Fruit fly (Drosophila melanogaster) whole organism, wandering third instar larva: ENCODE results near the gene Ser.

ENCODE experiments used
- Abd-B ChIP-seq: fragments of >200 bp; optimal IDR thresholded peaks from 2 replicates; lab custom pipeline; 2017; ENCODE audit warnings: missing biosample characterization, missing genetic modification characterization
- CG9705 ChIP-seq: fragments of 200-800 bp; sonication (Bioruptor generic); optimal IDR thresholded peaks from 2 replicates; lab custom pipeline; 2018; ENCODE audit warnings: missing biosample characterization, mild to moderate bottlenecking, missing genetic modification characterization
- CrebA ChIP-seq: fragments of 200-800 bp; sonication (Bioruptor generic); optimal IDR thresholded peaks from 2 replicates; lab custom pipeline; 2016; ENCODE audit warnings: missing biosample characterization, mild to moderate bottlenecking, missing genetic modification characterization, borderline replicate concordance
- Dif ChIP-seq: fragments of 200-275, 200-300 bp; sonication (Bioruptor generic); optimal IDR thresholded peaks from 2 replicates; lab custom pipeline; 2018; ENCODE audit warnings: missing biosample characterization, missing genetic modification characterization; ENCODE audit not compliant: partially characterized antibody
- GATAd ChIP-seq: sonication (Bioruptor generic); optimal IDR thresholded peaks from 2 replicates; lab custom pipeline; 2016; ENCODE audit warnings: missing biosample characterization, missing genetic modification characterization
- HLH106 ChIP-seq: fragments of 200-800 bp; optimal IDR thresholded peaks from 3 replicates; lab custom pipeline; 2019; ENCODE audit warnings: missing biosample characterization, mild to moderate bottlenecking, missing genetic modification characterization, moderate library complexity
- Hnf4 ChIP-seq: fragments of 200-800 bp; sonication (Bioruptor generic); optimal IDR thresholded peaks from 2 replicates; lab custom pipeline; 2016; ENCODE audit warnings: missing biosample characterization, mild to moderate bottlenecking, missing genetic modification characterization
- Hr78 ChIP-seq: fragments of >200 bp; optimal IDR thresholded peaks from 2 replicates; lab custom pipeline; 2017; ENCODE audit warnings: missing biosample characterization, missing genetic modification characterization
- Jra ChIP-seq: sonication (Bioruptor generic); optimal IDR thresholded peaks from 2 replicates; lab custom pipeline; 2016; ENCODE audit warnings: missing biosample characterization, missing genetic modification characterization
- Myc ChIP-seq: fragments of >200 bp; optimal IDR thresholded peaks from 2 replicates; lab custom pipeline; 2017
- N ChIP-seq: fragments of >200 bp; optimal IDR thresholded peaks from 2 replicates; lab custom pipeline; 2018; ENCODE audit warnings: missing biosample characterization, missing external identifiers, missing genetic modification characterization
- OdsH ChIP-seq: fragments of 200-800 bp; sonication (Bioruptor generic); optimal IDR thresholded peaks from 2 replicates; lab custom pipeline; 2016; ENCODE audit warnings: missing biosample characterization, mild to moderate bottlenecking, missing genetic modification characterization
- Rel ChIP-seq, 2 experiments: fragments of 200-800 bp; sonication (Bioruptor generic) in 1 of 2; optimal IDR thresholded peaks; 2 replicates in 1 of 2; 3 replicates in 1 of 2; lab custom pipeline; 2016 to 2019; ENCODE audit warnings: mild to moderate bottlenecking in 2 of 2, missing biosample characterization in 2 of 2, missing genetic modification characterization in 2 of 2, moderate library complexity in 1 of 2
- Sp1 ChIP-seq: fragments of 200-800 bp; sonication (Bioruptor generic); optimal IDR thresholded peaks from 3 replicates; lab custom pipeline; 2019; ENCODE audit warnings: missing biosample characterization, mild to moderate bottlenecking, missing genetic modification characterization, moderate library complexity
- br ChIP-seq: fragments of 200-800 bp; sonication (Bioruptor generic); optimal IDR thresholded peaks from 2 replicates; lab custom pipeline; 2016; ENCODE audit warnings: missing biosample characterization, missing genetic modification characterization
- brk ChIP-seq: fragments of 200-800 bp; sonication (Bioruptor generic); optimal IDR thresholded peaks from 2 replicates; lab custom pipeline; 2016; ENCODE audit warnings: missing biosample characterization, mild to moderate bottlenecking, missing genetic modification characterization
- dl ChIP-seq, 2 experiments: fragments of 175-275, 200-275 bp in 1 of 2; fragments of 200-275 bp in 1 of 2; sonication (Bioruptor generic); optimal IDR thresholded peaks; lab custom pipeline; 2018; ENCODE audit warnings: mild to moderate bottlenecking in 2 of 2, missing biosample characterization in 2 of 2, missing genetic modification characterization in 2 of 2, moderate library complexity in 2 of 2; ENCODE audit not compliant: partially characterized antibody in 2 of 2, insufficient read depth in 1 of 2
- dmrt93B ChIP-seq: fragments of 200-800 bp; sonication (Bioruptor generic); optimal IDR thresholded peaks from 2 replicates; lab custom pipeline; 2018; ENCODE audit warnings: missing biosample characterization, mild to moderate bottlenecking, missing genetic modification characterization
- dsf ChIP-seq: sonication (Bioruptor generic); optimal IDR thresholded peaks from 2 replicates; lab custom pipeline; 2016; ENCODE audit warnings: missing biosample characterization, missing genetic modification characterization, borderline replicate concordance
- ey ChIP-seq: fragments of 200-800 bp; sonication (Bioruptor generic); optimal IDR thresholded peaks from 2 replicates; lab custom pipeline; 2016; ENCODE audit warnings: missing biosample characterization, missing genetic modification characterization
- foxo ChIP-seq, 2 experiments: fragments of 200-800 bp; sonication (Bioruptor generic); optimal IDR thresholded peaks; 2 replicates in 1 of 2; 3 replicates in 1 of 2; lab custom pipeline; 2016 to 2017; ENCODE audit warnings: missing biosample characterization in 2 of 2, missing genetic modification characterization in 2 of 2
- fru ChIP-seq: fragments of 200-800 bp; sonication (Bioruptor generic); optimal IDR thresholded peaks from 3 replicates; lab custom pipeline; 2016; ENCODE audit warnings: missing biosample characterization, mild to moderate bottlenecking, missing genetic modification characterization
- h ChIP-seq: fragments of 200-800 bp; sonication (Bioruptor generic); optimal IDR thresholded peaks from 3 replicates; lab custom pipeline; 2016; ENCODE audit warnings: missing biosample characterization, mild to moderate bottlenecking, missing genetic modification characterization
- lola ChIP-seq: fragments of >200 bp; optimal IDR thresholded peaks from 2 replicates; lab custom pipeline; 2017; ENCODE audit warnings: missing biosample characterization, missing genetic modification characterization
- psq ChIP-seq: fragments of 200-800 bp; sonication (Bioruptor generic); optimal IDR thresholded peaks from 3 replicates; lab custom pipeline; 2017; ENCODE audit warnings: missing biosample characterization, mild to moderate bottlenecking, missing genetic modification characterization, moderate library complexity
- rgr ChIP-seq: fragments of 200-800 bp; sonication (Bioruptor generic); optimal IDR thresholded peaks from 3 replicates; lab custom pipeline; 2016; ENCODE audit warnings: missing biosample characterization, mild to moderate bottlenecking, missing genetic modification characterization
- sage ChIP-seq: fragments of 200-800 bp; sonication (Bioruptor generic); optimal IDR thresholded peaks from 2 replicates; lab custom pipeline; 2016; ENCODE audit warnings: missing biosample characterization, mild to moderate bottlenecking, missing genetic modification characterization
- tai ChIP-seq: sonication (Bioruptor generic); optimal IDR thresholded peaks from 2 replicates; lab custom pipeline; 2016; ENCODE audit warnings: missing biosample characterization, missing genetic modification characterization
- usp ChIP-seq: fragments of >200 bp; optimal IDR thresholded peaks from 2 replicates; lab custom pipeline; 2017; ENCODE audit warnings: missing biosample characterization, missing genetic modification characterization
- woc ChIP-seq: sonication (Bioruptor generic); optimal IDR thresholded peaks from 2 replicates; lab custom pipeline; 2016; ENCODE audit warnings: missing biosample characterization, mild to moderate bottlenecking, missing genetic modification characterization

Gene Ser

dm6 chr3R:27201538-27202281 lies 7.6 kb upstream of the Ser start (continued):
- TF ChIP-seq Dif (peak; percentile 28), dmrt93B (GFP tag; lab: Kevin White, UChicago) (peak; percentile 63), Abd-B (no peak), woc (GFP tag; lab: Kevin White, UChicago) (peak; percentile 30)
- TF ChIP-seq, all 38 proteins: peak for 18

DNA sequence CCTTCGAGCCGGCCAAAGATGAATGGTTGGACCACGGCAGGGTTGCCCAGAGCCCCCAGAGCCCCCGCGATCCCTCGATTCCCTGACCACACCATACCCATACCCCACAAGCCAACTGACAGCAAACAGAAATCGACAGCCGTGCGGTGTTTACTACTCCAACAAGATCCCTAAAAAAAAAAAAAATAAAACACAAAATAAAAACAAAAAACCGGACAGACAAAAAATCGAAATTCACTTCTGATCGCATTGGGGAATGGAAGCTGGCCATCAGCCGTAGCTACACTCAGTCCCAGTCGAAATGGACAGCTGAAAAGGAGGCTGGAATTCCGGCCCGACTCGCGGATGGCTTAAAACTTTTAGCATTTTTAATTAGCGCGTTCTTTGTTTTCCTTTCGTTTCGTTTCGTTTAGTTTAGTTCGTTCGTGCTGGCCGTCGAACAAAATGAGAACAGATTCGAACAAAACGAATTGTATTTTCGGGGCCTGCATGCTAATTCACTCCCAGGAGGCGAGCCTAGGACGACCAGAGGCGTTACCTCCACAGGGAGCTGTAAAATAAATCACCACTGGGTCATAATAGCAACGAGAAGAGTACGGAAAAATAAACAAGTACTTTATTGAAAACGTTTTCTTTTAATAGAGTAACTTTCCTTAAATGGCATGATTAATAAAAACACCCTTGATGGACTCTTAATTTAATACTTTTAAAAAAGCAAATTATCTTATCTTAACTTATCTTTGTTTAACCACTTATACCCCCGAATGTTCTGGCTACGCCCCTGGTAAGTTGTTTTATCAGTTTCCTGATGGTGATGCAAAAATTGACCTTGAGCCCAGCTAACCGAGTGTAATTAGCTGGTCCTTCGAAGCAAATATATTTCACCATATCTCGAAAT lies 5.1 kb upstream of the Ser start:
- TF ChIP-seq CrebA (GFP tag; lab: Kevin White, UChicago) (peak; percentile 79), OdsH (peak; percentile 50), foxo (GFP tag; optimal IDR thresholded peaks at IDR 0.05; lab: Kevin White, UChicago) (peak in 1 of 2 experiments; percentile 50), HLH106 (tag; lab: Kevin White, UChicago) (peak; percentile 44), h (peak; percentile 43), tai (no peak), lola (no peak), Sp1 (GFP tag; lab: Kevin White, UChicago) (peak; percentile 15), Hr78 (GFP tag; lab: Kevin White, UChicago) (no peak), Rel (GFP tag; optimal IDR thresholded peaks at IDR 0.05; lab: Kevin White, UChicago) (peak; percentile 62), Rel (tag; optimal IDR thresholded peaks at IDR 0.05; lab: Kevin White, UChicago) (no peak), sage (GFP tag; lab: Kevin White, UChicago) (no peak), brk (peak; percentile 43), br (GFP tag; lab: Kevin White, UChicago) (peak; percentile 16), psq (GFP tag; lab: Kevin White, UChicago) (peak; percentile 24), fru (GFP tag; lab: Kevin White, UChicago) (no peak), rgr (GFP tag; lab: Kevin White, UChicago) (peak; percentile 44), dsf (GFP tag; lab: Kevin White, UChicago) (no peak), Dif (no peak), Jra (GFP tag; lab: Kevin White, UChicago) (no peak), ey (GFP tag; lab: Kevin White, UChicago) (peak; percentile 33), CG9705 (GFP tag; lab: Kevin White, UChicago) (no peak), Myc (lab: Kevin White, UChicago) (no peak)

DNA sequence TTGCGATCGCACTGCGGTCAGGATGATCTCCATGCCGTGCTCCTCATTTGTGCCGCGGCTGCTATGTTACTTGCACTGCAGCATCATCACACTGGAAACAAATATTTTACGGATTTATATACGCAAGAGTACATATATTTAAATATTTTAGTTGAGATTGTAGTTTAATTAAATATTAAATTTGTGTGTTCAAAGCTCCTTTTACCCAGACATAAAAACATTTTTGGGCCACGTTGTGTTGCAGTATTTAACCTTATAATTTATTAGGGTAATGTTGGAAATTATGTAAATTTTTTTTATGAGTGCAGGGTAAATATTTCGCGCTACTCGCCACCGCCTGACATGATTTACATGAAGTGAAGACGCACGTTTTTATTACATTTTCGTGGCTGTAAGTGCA lies 3.5 kb upstream of the Ser start:
- TF ChIP-seq rgr (GFP tag; lab: Kevin White, UChicago): peak; percentile 18
- TF ChIP-seq Sp1 (GFP tag; lab: Kevin White, UChicago): peak; percentile 3
- TF ChIP-seq dl (GFP tag; optimal IDR thresholded peaks at IDR 0.05; lab: Kevin White, UChicago; ENCODE audit: insufficient read depth in 1 of 2, partially characterized antibody in 2 of 2): no peak
- TF ChIP-seq dsf (GFP tag; lab: Kevin White, UChicago): no peak
- no peak for TF ChIP-seq N (GFP tag; lab: Kevin White, UChicago)
- TF ChIP-seq woc (GFP tag; lab: Kevin White, UChicago): no peak
- TF ChIP-seq usp: no peak

- TF ChIP-seq GATAd (GFP tag; lab: Kevin White, UChicago) (no peak), Hnf4 (GFP tag; lab: Kevin White, UChicago) (no peak), rgr (GFP tag; lab: Kevin White, UChicago) (no peak)
Measured at dm6 chr3R:27196866-27197265, 2.8 kb upstream of the Ser start.
